Worm (Caenorhabditis elegans): Measurements from ENCODE around the gene kel-8.

DNA sequence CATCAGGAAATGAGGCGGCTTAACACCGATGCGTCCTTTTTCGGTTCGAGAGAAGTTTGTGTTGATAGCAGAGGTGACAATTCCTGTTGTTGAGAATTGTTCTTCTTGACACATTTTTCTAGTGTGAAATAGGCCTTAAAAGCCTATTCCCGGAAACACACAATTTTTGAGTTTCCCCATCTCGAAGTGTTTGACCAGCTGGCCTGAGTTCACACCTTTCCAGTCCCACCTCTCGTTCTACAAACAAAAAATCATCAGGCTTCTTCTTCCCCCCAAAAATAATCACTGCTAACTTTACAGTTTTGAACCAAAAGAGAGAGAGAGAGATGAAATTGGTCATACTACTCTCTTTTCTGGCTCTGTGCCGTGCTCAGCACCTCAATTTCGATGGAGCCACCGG is 4.7 kb upstream of the kel-8 start, which contains the start of gene W02G9.4:
- no peak for TF ChIP-seq nhr-12 (tag; optimal IDR thresholded peaks at IDR 0.05)
- no peak for TF ChIP-seq R02D3.7 (tag; optimal IDR thresholded peaks at IDR 0.05)
- TF ChIP-seq nhr-10 (tag; optimal IDR thresholded peaks at IDR 0.05) = no peak
- TF ChIP-seq skn-1 (tag; optimal IDR thresholded peaks at IDR 0.05) = no peak
- TF ChIP-seq unc-62 (GFP tag; optimal IDR thresholded peaks at IDR 0.05) = no peak
- no peak for TF ChIP-seq ama-1 (optimal IDR thresholded peaks at IDR 0.05)
- TF ChIP-seq ztf-11 (tag; optimal IDR thresholded peaks at IDR 0.05) = no peak
- no peak for TF ChIP-seq mdl-1 (tag; optimal IDR thresholded peaks at IDR 0.05)
- TF ChIP-seq nhr-237 (tag; optimal IDR thresholded peaks at IDR 0.05) = no peak
- TF ChIP-seq snpc-4 (tag; optimal IDR thresholded peaks at IDR 0.05) = no peak
- TF ChIP-seq elt-3 (tag; optimal IDR thresholded peaks at IDR 0.05) = no peak
- TF ChIP-seq elt-1 (tag; optimal IDR thresholded peaks at IDR 0.05) = no peak
- no peak for TF ChIP-seq lin-13 (GFP tag; optimal IDR thresholded peaks at IDR 0.05)
- no peak for TF ChIP-seq nhr-25 (tag; optimal IDR thresholded peaks at IDR 0.05)

Measured in whole organism, L2 larva.